Fruit fly (Drosophila melanogaster) whole organism: Measurements from ENCODE around the gene eff.

ENCODE experiments used
- CG8478 ChIP-seq: fragments of >200 bp; optimal IDR thresholded peaks from 2 replicates; lab custom pipeline; 2018; ENCODE audit warnings: inconsistent platforms
- pan ChIP-seq: fragments of >200 bp; optimal IDR thresholded peaks from 2 replicates; lab custom pipeline; 2017
- usp ChIP-seq: fragments of >200 bp; optimal IDR thresholded peaks from 2 replicates; lab custom pipeline; 2017; ENCODE audit warnings: missing biosample characterization, missing genetic modification characterization, mixed read lengths

DNA sequence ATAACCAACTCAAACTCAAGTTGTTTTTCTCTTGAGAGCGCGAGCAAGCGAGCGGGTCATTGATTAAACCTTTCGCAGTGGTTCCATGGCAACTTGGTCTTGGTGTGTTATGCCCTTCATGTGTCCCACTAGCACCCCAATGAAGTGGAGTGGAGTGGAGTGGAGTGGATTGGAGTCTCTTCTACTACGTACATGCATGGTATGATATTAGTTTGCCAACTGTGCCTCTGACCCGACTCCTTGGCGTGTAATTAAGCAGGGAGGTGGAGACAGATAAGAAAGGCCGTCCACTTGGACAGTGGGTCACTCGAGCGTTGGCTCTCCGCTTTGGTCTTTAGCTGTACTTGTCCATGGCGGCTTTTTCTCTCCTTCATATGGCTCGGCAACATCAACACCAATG, 6.8 kb upstream of the eff start:
- TF ChIP-seq usp (GFP tag; lab: Kevin White, UChicago) (no peak), CG8478 (lab: Kevin White, UChicago) (no peak), pan (lab: Kevin White, UChicago) (no peak)
